Fruit fly (Drosophila melanogaster) whole organism, pupa: ENCODE data around the gene Dbp73D.

Experiments
- CG15710 ChIP-seq: fragments of 200-800 bp; sonication (Bioruptor generic); optimal IDR thresholded peaks from 2 replicates; lab custom pipeline; 2018; ENCODE audit warnings: missing biosample characterization, mild to moderate bottlenecking, missing genetic modification characterization, moderate library complexity
- CG32121 ChIP-seq: fragments of 200-800 bp; sonication (Bioruptor generic); IDR thresholded peaks from 2 replicates; pipeline ENCODE4 v1.3.6; 2022; ENCODE audit warnings: missing biosample characterization, missing genetic modification characterization
- CG9948 ChIP-seq: fragments of 200-800 bp; sonication (Bioruptor generic); optimal IDR thresholded peaks from 2 replicates; lab custom pipeline; 2018; ENCODE audit warnings: missing biosample characterization, mild to moderate bottlenecking, missing genetic modification characterization, moderate library complexity
- D1 ChIP-seq: fragments of 200-800 bp; sonication (Bioruptor generic); optimal IDR thresholded peaks from 2 replicates; lab custom pipeline; 2018; ENCODE audit warnings: missing biosample characterization, mild to moderate bottlenecking, missing genetic modification characterization, moderate library complexity
- EcR ChIP-seq: fragments of 200-800 bp; sonication (Bioruptor generic); optimal IDR thresholded peaks from 3 replicates; lab custom pipeline; 2019; ENCODE audit warnings: missing biosample characterization, missing genetic modification characterization, mild to moderate bottlenecking, moderate library complexity, missing genetic modification reagents
- Pif1A ChIP-seq: fragments of 200-800 bp; sonication (Bioruptor generic); optimal IDR thresholded peaks from 3 replicates; lab custom pipeline; 2016; ENCODE audit warnings: missing biosample characterization, missing genetic modification characterization
- rn ChIP-seq: fragments of 200-800 bp; sonication (Bioruptor generic); IDR thresholded peaks from 2 replicates; pipeline ENCODE4 v1.3.6; 2022; ENCODE audit warnings: missing biosample characterization, missing genetic modification characterization

- no peak for TF ChIP-seq CG9948
- TF ChIP-seq EcR (GFP tag; lab: Kevin White, UChicago), result peak; percentile 29
- peak; percentile 31; the same call in 1 of the 2 replicates for TF ChIP-seq CG32121 (GFP tag; lab: Robert Waterston, UW)
- no peak for TF ChIP-seq D1 (tag; lab: Kevin White, UChicago)
- no peak for TF ChIP-seq Pif1A
- no peak for TF ChIP-seq rn (GFP tag; lab: Robert Waterston, UW)
- TF ChIP-seq CG15710, result no peak
These were observed 47.6 kb downstream of the Dbp73D start for dm6 chr3L:16683007-16683406.
